Worm (Caenorhabditis elegans): ENCODE measurements around the gene F47D12.7.

DNA sequence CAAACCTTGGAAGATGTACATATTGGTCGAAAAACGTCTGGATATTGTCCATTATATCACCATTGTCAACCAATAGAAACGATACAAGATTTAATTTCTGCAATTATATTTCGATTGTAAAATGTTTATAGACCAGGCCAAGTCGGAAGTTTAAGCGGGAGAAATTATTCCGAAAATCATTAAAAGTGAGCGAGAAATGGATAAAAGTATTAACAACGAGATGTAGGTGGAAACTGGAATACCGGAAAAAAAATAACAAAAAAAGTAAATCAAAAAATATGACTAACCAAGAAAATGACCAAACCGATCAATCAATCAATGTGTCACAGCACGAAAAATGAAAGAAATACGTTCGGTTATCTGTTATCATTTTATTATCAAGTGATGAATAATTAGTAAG, 8.6 kb downstream of the F47D12.7 start, which contains the start of gene F47D12.6:
- TF ChIP-seq tbx-11 (GFP tag; IDR thresholded peaks at IDR 0.05): no peak
- no peak for TF ChIP-seq ama-1 (optimal IDR thresholded peaks at IDR 0.05)
- no peak for TF ChIP-seq ceh-36 (tag; optimal IDR thresholded peaks at IDR 0.05)

Measured in whole organism, early embryonic.